Fruit fly (Drosophila melanogaster) whole organism, prepupa: ENCODE measurements around the gene CG5645.

ENCODE experiments used
- Blimp-1 ChIP-seq: fragments of 200-800 bp; sonication (Bioruptor generic); optimal IDR thresholded peaks from 3 replicates; lab custom pipeline; 2017; ENCODE audit warnings: missing biosample characterization, missing genetic modification characterization, mild to moderate bottlenecking, moderate library complexity, missing genetic modification reagents
- CG11294 ChIP-seq: fragments of 200-800 bp; sonication (Bioruptor generic); IDR thresholded peaks from 2 replicates; pipeline ENCODE4 v1.3.6; 2022; ENCODE audit warnings: missing biosample characterization, missing genetic modification characterization
- CG15336 ChIP-seq: fragments of 200-800 bp; sonication (Bioruptor generic); IDR thresholded peaks from 2 replicates; pipeline ENCODE4 v1.3.6; 2022; ENCODE audit warnings: missing biosample characterization, missing genetic modification characterization
- Gug ChIP-seq: fragments of 200-800 bp; sonication (Bioruptor generic); IDR thresholded peaks from 2 replicates; pipeline ENCODE4 v1.3.6; 2022; ENCODE audit warnings: missing biosample characterization, missing genetic modification characterization
- Smox ChIP-seq: fragments of 200-800 bp; sonication (Bioruptor generic); optimal IDR thresholded peaks from 3 replicates; lab custom pipeline; 2016; ENCODE audit warnings: missing biosample characterization, missing genetic modification characterization
- Sox102F ChIP-seq: fragments of 200-800 bp; sonication (Bioruptor generic); optimal IDR thresholded peaks from 2 replicates; lab custom pipeline; 2016; ENCODE audit warnings: missing biosample characterization, mild to moderate bottlenecking, missing genetic modification characterization
- Sox15 ChIP-seq: fragments of 200-800 bp; sonication (Bioruptor generic); optimal IDR thresholded peaks from 3 replicates; lab custom pipeline; 2016; ENCODE audit warnings: missing biosample characterization, missing genetic modification characterization
- achi ChIP-seq: fragments of 200-800 bp; sonication (Bioruptor generic); optimal IDR thresholded peaks from 3 replicates; lab custom pipeline; 2016; ENCODE audit warnings: missing biosample characterization, missing genetic modification characterization
- fkh ChIP-seq: fragments of 200-800 bp; sonication (Bioruptor generic); optimal IDR thresholded peaks from 3 replicates; lab custom pipeline; 2017; ENCODE audit warnings: missing biosample characterization, mild to moderate bottlenecking, missing genetic modification characterization, moderate library complexity
- salr ChIP-seq, 2 experiments: fragments of 200-800 bp; sonication (Bioruptor generic); optimal IDR thresholded peaks; 3 replicates each; lab custom pipeline; 2016 to 2018; ENCODE audit warnings: missing biosample characterization in 2 of 2, missing genetic modification characterization in 2 of 2, mild to moderate bottlenecking in 1 of 2
- ss ChIP-seq, 2 experiments: fragments of 200-800 bp; sonication (Bioruptor generic); optimal IDR thresholded peaks; 2 replicates in 1 of 2; 3 replicates in 1 of 2; lab custom pipeline; 2017 to 2018; ENCODE audit warnings: mild to moderate bottlenecking in 2 of 2, missing biosample characterization in 2 of 2, missing genetic modification characterization in 2 of 2, moderate library complexity in 1 of 2

- TF ChIP-seq CG15336 (GFP tag; lab: Robert Waterston, UW) (peak; percentile 48), achi (GFP tag; lab: Kevin White, UChicago) (peak; percentile 33), ss (GFP tag; optimal IDR thresholded peaks at IDR 0.05; lab: Kevin White, UChicago) (peak in 1 of 2 experiments; percentile 16), Smox (GFP tag; lab: Kevin White, UChicago) (no peak), fkh (GFP tag; lab: Kevin White, UChicago) (no peak), Sox15 (GFP tag; lab: Kevin White, UChicago) (no peak), Blimp-1 (no peak), Sox102F (no peak), Gug (no peak), salr (GFP tag; optimal IDR thresholded peaks at IDR 0.05; lab: Kevin White, UChicago) (peak in 1 of 2 experiments; percentile 45), CG11294 (GFP tag; lab: Robert Waterston, UW) (no peak)
Measured at dm6 chr3L:12112967-12113366, 23.5 kb downstream of the CG5645 start.
